Worm (Caenorhabditis elegans) whole organism, L3 larva: ENCODE data around the gene sid-3.
A peak's percentile ranks its signal among the peaks of the same experiment; 100 is the strongest.

Source experiments
- aly-2 ChIP-seq: fragments of 150-350 bp; optimal IDR thresholded peaks from 2 replicates; lab custom pipeline; 2014; ENCODE audit warnings: missing biosample characterization, missing genetic modification characterization
- ama-1 ChIP-seq: fragments of 150-350 bp; optimal IDR thresholded peaks from 2 replicates; lab custom pipeline; 2018
- jun-1 ChIP-seq: fragments of 150-350 bp; optimal IDR thresholded peaks from 2 replicates; lab custom pipeline; 2014; ENCODE audit warnings: missing biosample characterization, missing genetic modification reagents, missing genetic modification characterization
- mdl-1 ChIP-seq: fragments of 150-350 bp; optimal IDR thresholded peaks from 2 replicates; lab custom pipeline; 2014; ENCODE audit warnings: missing biosample characterization, missing genetic modification characterization
- nhr-11 ChIP-seq: fragments of 150-350 bp; optimal IDR thresholded peaks from 2 replicates; lab custom pipeline; 2014; ENCODE audit warnings: missing biosample characterization, missing genetic modification characterization
- nhr-23 ChIP-seq: fragments of 150-350 bp; optimal IDR thresholded peaks from 2 replicates; lab custom pipeline; 2014; ENCODE audit warnings: missing biosample characterization, missing genetic modification reagents, missing genetic modification characterization
- pqm-1 ChIP-seq: fragments of 150-350 bp; optimal IDR thresholded peaks from 2 replicates; lab custom pipeline; 2017; ENCODE audit warnings: missing biosample characterization, missing genetic modification characterization, inconsistent platforms
- snpc-4 ChIP-seq: fragments of 150-350 bp; optimal IDR thresholded peaks from 2 replicates; lab custom pipeline; 2014; ENCODE audit warnings: missing biosample characterization, missing genetic modification characterization
- unc-62 ChIP-seq: fragments of 150-350 bp; sonication (generic microtip); optimal IDR thresholded peaks from 4 replicates; lab custom pipeline; 2014; ENCODE audit warnings: missing biosample characterization, missing genetic modification reagents, missing genetic modification characterization

DNA sequence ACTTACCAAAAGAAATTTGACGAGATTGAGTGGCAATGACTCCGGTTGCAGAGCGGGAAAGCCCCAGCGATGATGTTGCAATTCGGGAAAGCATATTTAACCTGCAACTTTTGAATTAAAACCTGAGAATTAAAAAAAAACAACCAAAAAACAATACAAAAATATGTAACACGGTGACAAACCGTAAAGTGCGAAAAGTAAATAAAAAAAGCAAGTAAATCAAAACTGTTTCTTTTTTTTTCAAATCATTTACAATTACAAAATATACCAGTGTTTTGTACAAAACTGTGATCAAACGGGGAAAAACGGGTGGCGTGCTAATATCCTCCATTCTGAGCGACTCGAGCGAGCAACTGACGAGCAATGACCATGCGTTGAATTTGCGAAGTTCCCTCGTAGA, 28.6 kb downstream of the sid-3 start, which contains the start of gene acdh-10:
- TF ChIP-seq unc-62 (GFP tag; lab: Kevin White, UChicago) (no peak), nhr-11 (tag; lab: Kevin White, UChicago) (no peak), mdl-1 (tag; lab: Kevin White, UChicago) (no peak), jun-1 (tag; lab: Kevin White, UChicago) (no peak), ama-1 (lab: Kevin White, UChicago) (peak; percentile 30), snpc-4 (tag; lab: Kevin White, UChicago) (no peak), aly-2 (no peak), pqm-1 (tag; lab: Kevin White, UChicago) (no peak), nhr-23 (tag; lab: Kevin White, UChicago) (no peak)
